Fruit fly (Drosophila melanogaster): ENCODE data around the gene Wnt4.

Wnt4 gene

DNA sequence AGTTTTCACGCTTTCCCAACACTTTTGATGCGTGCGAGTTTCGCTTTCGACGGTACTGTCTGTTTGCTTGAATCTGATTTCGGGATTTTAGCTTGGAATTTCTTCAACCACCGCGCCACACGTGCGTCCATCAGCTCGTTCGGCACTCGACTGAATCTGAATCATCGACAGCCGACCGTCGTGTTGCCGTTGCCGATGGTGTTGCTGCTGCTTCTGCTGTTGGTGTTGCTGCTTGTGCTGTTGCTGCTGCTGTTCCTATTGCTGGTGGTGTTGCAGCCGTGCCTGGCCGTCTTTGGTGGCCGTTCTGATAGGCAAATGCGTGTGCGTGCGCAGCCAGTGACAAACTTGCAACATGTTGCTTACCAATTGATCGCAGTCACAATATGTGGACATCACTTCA is at the start of gene Wnt4:
Gene Wnt4 (minus strand): TSS at position 155 of the 400 bp plus-strand sequence.
- TF ChIP-seq HLH3B (GFP tag; IDR thresholded peaks at IDR 0.05): no peak
- TF ChIP-seq CG10267 (tag; optimal IDR thresholded peaks at IDR 0.05): peak; percentile 10
- no peak for TF ChIP-seq sc (optimal IDR thresholded peaks at IDR 0.05)
- no peak for TF ChIP-seq sc (GFP tag; optimal IDR thresholded peaks at IDR 0.05)
- TF ChIP-seq Atf3 (GFP tag; optimal IDR thresholded peaks at IDR 0.05): no peak
- TF ChIP-seq abd-A (tag; optimal IDR thresholded peaks at IDR 0.05): no peak
- no peak for TF ChIP-seq BEAF-32 (GFP tag; optimal IDR thresholded peaks at IDR 0.05)
- no peak for TF ChIP-seq CG15073 (GFP tag; optimal IDR thresholded peaks at IDR 0.05)
- TF ChIP-seq Hr3 (GFP tag; optimal IDR thresholded peaks at IDR 0.05): no peak
- no peak for TF ChIP-seq so (GFP tag; IDR thresholded peaks at IDR 0.05)
- no peak for TF ChIP-seq CG7745 (tag; optimal IDR thresholded peaks at IDR 0.05)
- 0 out of 2 replicates have a peak, but pooled peaks have one; percentile 8 for TF ChIP-seq CG17328 (GFP tag; IDR thresholded peaks at IDR 0.05)
- TF ChIP-seq Nf-YB (GFP tag; optimal IDR thresholded peaks at IDR 0.05): peak; percentile 90
- no peak for TF ChIP-seq CG3281 (GFP tag; optimal IDR thresholded peaks at IDR 0.05)
- 0 out of 2 replicates have a peak, but pooled peaks have one; percentile 16 for TF ChIP-seq NFAT (GFP tag; IDR thresholded peaks at IDR 0.05)
- TF ChIP-seq CG8765 (GFP tag; IDR thresholded peaks at IDR 0.05): no peak
- no peak for TF ChIP-seq CG10654 (GFP tag; optimal IDR thresholded peaks at IDR 0.05)
- peak; percentile 10 for TF ChIP-seq Ets97D (GFP tag; optimal IDR thresholded peaks at IDR 0.05)
- TF ChIP-seq Meics (GFP tag; optimal IDR thresholded peaks at IDR 0.05): peak; percentile 58
- no peak for TF ChIP-seq nerfin-1 (tag; optimal IDR thresholded peaks at IDR 0.05)
- no peak for TF ChIP-seq CG15479 (GFP tag; optimal IDR thresholded peaks at IDR 0.05)
- no peak for TF ChIP-seq E2f1 (GFP tag; IDR thresholded peaks at IDR 0.05)
- TF ChIP-seq peb (GFP tag; IDR thresholded peaks at IDR 0.05): no peak
- no peak for TF ChIP-seq p53 (GFP tag; optimal IDR thresholded peaks at IDR 0.05)
- no peak for TF ChIP-seq CG4360 (GFP tag; IDR thresholded peaks at IDR 0.05)
- TF ChIP-seq HmgD (GFP tag; optimal IDR thresholded peaks at IDR 0.05): no peak
- no peak for TF ChIP-seq trem (tag; optimal IDR thresholded peaks at IDR 0.05)
- no peak for TF ChIP-seq Stat92E (GFP tag; optimal IDR thresholded peaks at IDR 0.05)
- no peak for TF ChIP-seq CG2889 (GFP tag; IDR thresholded peaks at IDR 0.05)
- TF ChIP-seq Elba2 (GFP tag; optimal IDR thresholded peaks at IDR 0.05): no peak
- no peak for TF ChIP-seq CG18262 (tag; optimal IDR thresholded peaks at IDR 0.05)
- no peak for TF ChIP-seq bigmax (GFP tag; optimal IDR thresholded peaks at IDR 0.05)
- TF ChIP-seq lola (GFP tag; optimal IDR thresholded peaks at IDR 0.05): no peak
- peak; percentile 0 for TF ChIP-seq CG2875 (GFP tag; optimal IDR thresholded peaks at IDR 0.05)
- TF ChIP-seq inv (GFP tag; IDR thresholded peaks at IDR 0.05; ENCODE audit: partially characterized antibody): no peak
- TF ChIP-seq mam (GFP tag; optimal IDR thresholded peaks at IDR 0.05): no peak
- peak; percentile 14 for TF ChIP-seq kni (GFP tag; optimal IDR thresholded peaks at IDR 0.05)
- TF ChIP-seq CG2116 (GFP tag; optimal IDR thresholded peaks at IDR 0.05): no peak
- no peak for TF ChIP-seq Poxn (GFP tag; IDR thresholded peaks at IDR 0.05)
- TF ChIP-seq MBD-R2 (GFP tag; IDR thresholded peaks at IDR 0.05): no peak
- TF ChIP-seq Sox102F (GFP tag; optimal IDR thresholded peaks at IDR 0.05): no peak
- TF ChIP-seq nau (GFP tag; optimal IDR thresholded peaks at IDR 0.05): no peak
- TF ChIP-seq CG6254 (GFP tag; optimal IDR thresholded peaks at IDR 0.05): peak; percentile 10
- no peak for TF ChIP-seq usp (GFP tag; optimal IDR thresholded peaks at IDR 0.05)
- 0 out of 2 replicates have a peak, but pooled peaks have one; percentile 37 for TF ChIP-seq CG42726 (GFP tag; IDR thresholded peaks at IDR 0.05; ENCODE audit: partially characterized antibody)
- peak; percentile 26 for TF ChIP-seq CG2712 (tag; optimal IDR thresholded peaks at IDR 0.05)
- no peak for TF ChIP-seq luna (GFP tag; optimal IDR thresholded peaks at IDR 0.05)
- TF ChIP-seq az2 (GFP tag; optimal IDR thresholded peaks at IDR 0.05): no peak
- no peak for TF ChIP-seq CG7357 (GFP tag; IDR thresholded peaks at IDR 0.05)
- TF ChIP-seq CG8944 (GFP tag; optimal IDR thresholded peaks at IDR 0.05): no peak
- no peak for TF ChIP-seq ap (GFP tag; IDR thresholded peaks at IDR 0.05)
- no peak for TF ChIP-seq CkIIα-i1 (GFP tag; IDR thresholded peaks at IDR 0.05)

Measured in whole organism, embryonic.